Worm (Caenorhabditis elegans) whole organism, late embryonic: ENCODE data around the gene tbx-37.

ENCODE experiments used
- pha-4 ChIP-seq: fragments of 150-350 bp; optimal IDR thresholded peaks from 2 replicates; lab custom pipeline; 2018; ENCODE audit warnings: missing biosample characterization, missing genetic modification reagents, missing genetic modification characterization
- tbx-7 ChIP-seq: sonication (generic microtip); optimal IDR thresholded peaks from 2 replicates; lab custom pipeline; 2016; ENCODE audit warnings: missing genotype, missing genetic modification characterization, missing compliant biosample characterization

- TF ChIP-seq pha-4 = no peak
- no peak for TF ChIP-seq tbx-7
Measured at ce11 chrIII:11238309-11238708, 11.4 kb upstream of the tbx-37 start.
